Fruit fly (Drosophila melanogaster) whole organism, embryonic: ENCODE measurements around the gene RPA1.
A peak's percentile ranks its signal among the peaks of the same experiment; 100 is the strongest.

Source experiments
- Ada2b ChIP-seq: fragments of 200-800 bp; sonication (Bioruptor generic); IDR thresholded peaks from 2 replicates; pipeline ENCODE4 v1.3.6; 2022; ENCODE audit warnings: missing biosample characterization, missing genetic modification characterization
- Atf-2 ChIP-seq: fragments of 200-800 bp; sonication (Bioruptor generic); optimal IDR thresholded peaks from 2 replicates; lab custom pipeline; 2016; ENCODE audit warnings: missing biosample characterization, missing genetic modification characterization
- CG10267 ChIP-seq: fragments of 200-800 bp; sonication (Bioruptor generic); optimal IDR thresholded peaks from 2 replicates; lab custom pipeline; 2018; ENCODE audit warnings: missing biosample characterization, mild to moderate bottlenecking, missing genetic modification characterization, moderate library complexity
- CG11723 ChIP-seq: fragments of 200-800 bp; sonication (Bioruptor generic); optimal IDR thresholded peaks from 2 replicates; lab custom pipeline; 2017; ENCODE audit warnings: missing biosample characterization, mild to moderate bottlenecking, missing genetic modification characterization
- CG14965 ChIP-seq: fragments of 200-800 bp; sonication (Bioruptor generic); optimal IDR thresholded peaks from 2 replicates; lab custom pipeline; 2016; ENCODE audit warnings: missing biosample characterization, missing genetic modification characterization, borderline replicate concordance
- CG16815 ChIP-seq: fragments of 200-800 bp; sonication (Bioruptor generic); optimal IDR thresholded peaks from 3 replicates; lab custom pipeline; 2017; ENCODE audit warnings: missing biosample characterization, mild to moderate bottlenecking, missing genetic modification characterization
- CG17328 ChIP-seq: fragments of 200-800 bp; sonication (Bioruptor generic); IDR thresholded peaks from 2 replicates; pipeline ENCODE4 v1.3.6; 2022; ENCODE audit warnings: missing biosample characterization, missing genetic modification characterization
- CG2202 ChIP-seq: fragments of 200-800 bp; sonication (Bioruptor generic); optimal IDR thresholded peaks from 2 replicates; lab custom pipeline; 2018; ENCODE audit warnings: missing biosample characterization, mild to moderate bottlenecking, missing genetic modification characterization
- CG32532 ChIP-seq: fragments of 200-800 bp; sonication (Bioruptor generic); IDR thresholded peaks from 2 replicates; pipeline ENCODE4 v1.3.6; 2022; ENCODE audit warnings: missing biosample characterization, missing genetic modification characterization
- CG32772 ChIP-seq: fragments of 200-800 bp; sonication (Bioruptor generic); IDR thresholded peaks from 2 replicates; pipeline ENCODE4 v1.3.6; 2022; ENCODE audit warnings: missing biosample characterization, missing genetic modification characterization
- CG3281 ChIP-seq: fragments of 200-800 bp; sonication (Bioruptor generic); optimal IDR thresholded peaks from 3 replicates; lab custom pipeline; 2017; ENCODE audit warnings: missing biosample characterization, mild to moderate bottlenecking, missing genetic modification characterization
- CG34376 ChIP-seq: fragments of 200-800 bp; sonication (Bioruptor generic); optimal IDR thresholded peaks from 2 replicates; lab custom pipeline; 2018; ENCODE audit warnings: missing biosample characterization, mild to moderate bottlenecking, missing genetic modification characterization
- CG4282 ChIP-seq: fragments of 200-800 bp; sonication (Bioruptor generic); optimal IDR thresholded peaks from 2 replicates; lab custom pipeline; 2016; ENCODE audit warnings: missing biosample characterization, missing genetic modification characterization
- CG6254 ChIP-seq: fragments of 200-800 bp; sonication (Bioruptor generic); optimal IDR thresholded peaks from 3 replicates; lab custom pipeline; 2017; ENCODE audit warnings: mild to moderate bottlenecking, missing biosample characterization, missing genetic modification reagents, missing genetic modification characterization
- CG6654 ChIP-seq: fragments of 200-800 bp; sonication (Bioruptor generic); optimal IDR thresholded peaks from 2 replicates; lab custom pipeline; 2017; ENCODE audit warnings: missing biosample characterization, mild to moderate bottlenecking, missing genetic modification characterization
- CG6791 ChIP-seq: fragments of 200-800 bp; sonication (Bioruptor generic); IDR thresholded peaks from 3 replicates; pipeline ENCODE4 v1.3.6; 2022; ENCODE audit warnings: missing biosample characterization, missing genetic modification characterization; ENCODE audit not compliant: partially characterized antibody
- CG6813 ChIP-seq: fragments of 200-800 bp; sonication (Bioruptor generic); optimal IDR thresholded peaks from 2 replicates; lab custom pipeline; 2017; ENCODE audit warnings: missing biosample characterization, missing genetic modification characterization, mild to moderate bottlenecking, moderate library complexity, missing genetic modification reagents
- CG7357 ChIP-seq: fragments of 200-800 bp; sonication (Bioruptor generic); IDR thresholded peaks from 3 replicates; pipeline ENCODE4 v1.3.6; 2022; ENCODE audit warnings: missing biosample characterization, missing genetic modification characterization
- CG8765 ChIP-seq: fragments of 200-800 bp; sonication (Bioruptor generic); IDR thresholded peaks from 2 replicates; pipeline ENCODE4 v1.3.6; 2022; ENCODE audit warnings: missing biosample characterization, missing genetic modification characterization
- CG8924 ChIP-seq: fragments of 200-800 bp; optimal IDR thresholded peaks from 3 replicates; lab custom pipeline; 2019; ENCODE audit warnings: missing biosample characterization, mild to moderate bottlenecking, missing genetic modification characterization, moderate library complexity
- CG9727 ChIP-seq: fragments of 200-800 bp; sonication (Bioruptor generic); optimal IDR thresholded peaks from 3 replicates; lab custom pipeline; 2017; ENCODE audit warnings: missing biosample characterization, mild to moderate bottlenecking, missing genetic modification characterization
- Dip3 ChIP-seq: fragments of 200-800 bp; sonication (Bioruptor generic); optimal IDR thresholded peaks from 3 replicates; lab custom pipeline; 2016; ENCODE audit warnings: missing biosample characterization, missing genetic modification characterization
- Dll ChIP-seq: fragments of 200-800 bp; sonication (Bioruptor generic); IDR thresholded peaks from 4 replicates; pipeline ENCODE4 v1.3.6; 2022; ENCODE audit warnings: missing biosample characterization, missing genetic modification characterization; ENCODE audit not compliant: partially characterized antibody
- Drgx ChIP-seq: fragments of 200-800 bp; sonication (Bioruptor generic); IDR thresholded peaks from 2 replicates; pipeline ENCODE4 v1.3.6; 2022; ENCODE audit warnings: missing biosample characterization, missing genetic modification characterization
- Gug ChIP-seq: fragments of 200-800 bp; sonication (Bioruptor generic); IDR thresholded peaks from 4 replicates; pipeline ENCODE4 v1.3.6; 2022; ENCODE audit warnings: missing biosample characterization, missing genetic modification characterization
- NC2β ChIP-seq: fragments of 200-800 bp; sonication (Bioruptor generic); optimal IDR thresholded peaks from 2 replicates; lab custom pipeline; 2016; ENCODE audit warnings: missing biosample characterization, missing genetic modification characterization
- Nf-YB ChIP-seq: fragments of 200-800 bp; sonication (Bioruptor generic); optimal IDR thresholded peaks from 3 replicates; lab custom pipeline; 2019; ENCODE audit warnings: missing biosample characterization, mild to moderate bottlenecking, missing genetic modification characterization, moderate library complexity
- Sox102F ChIP-seq: fragments of 200-800 bp; sonication (Bioruptor generic); optimal IDR thresholded peaks from 2 replicates; lab custom pipeline; 2018; ENCODE audit warnings: missing biosample characterization, mild to moderate bottlenecking, missing genetic modification characterization, moderate library complexity
- Ssrp ChIP-seq: fragments of 200-800 bp; sonication (Bioruptor generic); optimal IDR thresholded peaks from 2 replicates; lab custom pipeline; 2018; ENCODE audit warnings: missing biosample characterization, mild to moderate bottlenecking, missing genetic modification characterization, moderate library complexity
- Xrp1 ChIP-seq: fragments of 200-800 bp; sonication (Bioruptor generic); IDR thresholded peaks from 2 replicates; pipeline ENCODE4 v1.3.6; 2022; ENCODE audit warnings: missing biosample characterization, missing genetic modification characterization
- bowl ChIP-seq: fragments of 200-800 bp; sonication (Bioruptor generic); IDR thresholded peaks from 2 replicates; pipeline ENCODE4 v1.3.6; 2022; ENCODE audit warnings: missing biosample characterization, missing genetic modification characterization
- bsh ChIP-seq, 2 experiments: fragments of 200-800 bp; sonication (Bioruptor generic); optimal IDR thresholded peaks; 2 replicates each; lab custom pipeline; 2017 to 2018; ENCODE audit warnings: mild to moderate bottlenecking in 2 of 2, missing biosample characterization in 2 of 2, missing genetic modification characterization in 2 of 2, moderate library complexity in 1 of 2
- chm ChIP-seq: fragments of 200-800 bp; sonication (Bioruptor generic); IDR thresholded peaks from 2 replicates; pipeline ENCODE4 v1.3.6; 2022; ENCODE audit warnings: missing biosample characterization, missing genetic modification characterization
- dimm ChIP-seq: fragments of 200-800 bp; sonication (Bioruptor generic); IDR thresholded peaks from 2 replicates; pipeline ENCODE4 v1.3.6; 2022; ENCODE audit warnings: missing biosample characterization, missing genetic modification characterization
- dysf ChIP-seq: fragments of 200-800 bp; sonication (Bioruptor generic); IDR thresholded peaks from 3 replicates; pipeline ENCODE4 v1.3.6; 2022; ENCODE audit warnings: missing biosample characterization, missing genetic modification characterization
- en ChIP-seq: fragments of 200-800 bp; sonication (Bioruptor generic); optimal IDR thresholded peaks from 2 replicates; lab custom pipeline; 2016; ENCODE audit warnings: missing biosample characterization, missing genetic modification characterization
- fd96Cb ChIP-seq: fragments of 200-800 bp; sonication (Bioruptor generic); optimal IDR thresholded peaks from 2 replicates; lab custom pipeline; 2018; ENCODE audit warnings: missing biosample characterization, mild to moderate bottlenecking, missing genetic modification characterization, moderate library complexity
- fru ChIP-seq: fragments of >200 bp; optimal IDR thresholded peaks from 2 replicates; lab custom pipeline; 2017
- gt ChIP-seq: fragments of 200-800 bp; sonication (Bioruptor generic); IDR thresholded peaks from 2 replicates; pipeline ENCODE4 v1.3.6; 2022; ENCODE audit warnings: missing biosample characterization, missing genetic modification characterization
- h ChIP-seq: fragments of >200 bp; optimal IDR thresholded peaks from 2 replicates; lab custom pipeline; 2017
- ham ChIP-seq: fragments of 200-800 bp; sonication (Bioruptor generic); IDR thresholded peaks from 2 replicates; pipeline ENCODE4 v1.3.6; 2022; ENCODE audit warnings: missing biosample characterization, missing genetic modification characterization
- inv ChIP-seq: fragments of 200-800 bp; sonication (Bioruptor generic); IDR thresholded peaks from 2 replicates; pipeline ENCODE4 v1.3.6; 2022; ENCODE audit warnings: missing biosample characterization, missing genetic modification characterization; ENCODE audit not compliant: partially characterized antibody
- ken ChIP-seq: fragments of 200-800 bp; sonication (Bioruptor generic); IDR thresholded peaks from 3 replicates; pipeline ENCODE4 v1.3.6; 2022; ENCODE audit warnings: missing biosample characterization, missing genetic modification characterization
- pum ChIP-seq: fragments of 200-800 bp; sonication (Bioruptor generic); optimal IDR thresholded peaks from 2 replicates; lab custom pipeline; 2016; ENCODE audit warnings: missing biosample characterization, missing genetic modification characterization
- repo ChIP-seq: fragments of 200-800 bp; sonication (Bioruptor generic); optimal IDR thresholded peaks from 2 replicates; lab custom pipeline; 2016; ENCODE audit warnings: missing biosample characterization, missing genetic modification characterization
- rib ChIP-seq: fragments of 200-800 bp; sonication (Bioruptor generic); IDR thresholded peaks from 2 replicates; pipeline ENCODE4 v1.3.6; 2022; ENCODE audit warnings: missing biosample characterization, missing genetic modification characterization
- schlank ChIP-seq: fragments of 200-800 bp; sonication (Bioruptor generic); optimal IDR thresholded peaks from 2 replicates; lab custom pipeline; 2018; ENCODE audit warnings: missing biosample characterization, mild to moderate bottlenecking, missing genetic modification characterization
- stwl ChIP-seq: fragments of 200-800 bp; sonication (Bioruptor generic); optimal IDR thresholded peaks from 3 replicates; lab custom pipeline; 2018; ENCODE audit warnings: missing biosample characterization, mild to moderate bottlenecking, missing genetic modification characterization, moderate library complexity
- sug ChIP-seq: fragments of 200-800 bp; optimal IDR thresholded peaks from 2 replicates; lab custom pipeline; 2019; ENCODE audit warnings: missing biosample characterization, mild to moderate bottlenecking, missing genetic modification characterization, moderate library complexity
- toy ChIP-seq: fragments of 200-800 bp; sonication (Bioruptor generic); IDR thresholded peaks from 2 replicates; pipeline ENCODE4 v1.3.6; 2022; ENCODE audit warnings: missing biosample characterization, missing genetic modification characterization
- vvl ChIP-seq: fragments of 200-800 bp; sonication (Bioruptor generic); IDR thresholded peaks from 2 replicates; pipeline ENCODE4 v1.3.6; 2022; ENCODE audit warnings: missing biosample characterization, missing genetic modification characterization
- wek ChIP-seq: fragments of 200-800 bp; sonication (Bioruptor generic); optimal IDR thresholded peaks from 3 replicates; lab custom pipeline; 2018; ENCODE audit warnings: missing biosample characterization, mild to moderate bottlenecking, missing genetic modification characterization, moderate library complexity

The RPA1 gene

DNA sequence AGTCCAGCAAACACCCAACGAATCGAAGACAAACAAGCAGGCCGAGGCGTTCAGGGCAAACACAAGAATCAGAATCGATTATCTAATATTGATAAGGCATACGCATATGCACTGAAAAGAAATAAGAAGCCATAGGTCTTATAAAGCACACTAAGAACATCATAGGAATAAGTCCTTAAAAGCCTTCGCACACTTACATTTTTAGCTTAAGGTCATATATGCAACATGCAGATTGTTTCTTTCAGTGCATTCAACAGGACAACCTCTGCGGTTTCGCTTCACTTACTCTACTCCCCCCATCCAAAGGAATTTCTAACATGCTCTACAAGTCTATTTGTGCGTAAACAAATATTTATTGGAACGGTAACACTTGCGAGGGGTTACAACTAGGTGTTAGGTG, 51.7 kb downstream of the RPA1 start (continued):
- TF ChIP-seq gt (GFP tag; lab: Robert Waterston, UW) (no peak), ken (GFP tag; lab: Robert Waterston, UW) (0 out of 3 replicates have a peak, but pooled peaks have one; percentile 57), CG7357 (GFP tag; lab: Robert Waterston, UW) (peak; percentile 53; the same call in 1 of the 3 replicates), CG4282 (GFP tag; lab: Kevin White, UChicago) (no peak), CG6813 (peak; percentile 48), CG32772 (GFP tag; lab: Robert Waterston, UW) (no peak), Dip3 (no peak), bsh (GFP tag; optimal IDR thresholded peaks at IDR 0.05; lab: Kevin White, UChicago) (peak in 1 of 2 experiments; percentile 84), bowl (no peak), Dll (GFP tag; lab: Robert Waterston, UW) (no peak), Atf-2 (GFP tag; lab: Kevin White, UChicago) (peak; percentile 60), stwl (no peak), pum (GFP tag; lab: Kevin White, UChicago) (peak; percentile 14), rib (GFP tag; lab: Robert Waterston, UW) (no peak), CG16815 (GFP tag; lab: Kevin White, UChicago) (peak; percentile 53), CG10267 (tag; lab: Kevin White, UChicago) (peak; percentile 61), CG3281 (GFP tag; lab: Kevin White, UChicago) (no peak), ham (GFP tag; lab: Robert Waterston, UW) (no peak), wek (GFP tag; lab: Kevin White, UChicago) (no peak), dimm (GFP tag; lab: Robert Waterston, UW) (peak; percentile 36; the same call in 1 of the 2 replicates), dysf (0 out of 3 replicates have a peak, but pooled peaks have one; percentile 42), Ada2b (GFP tag; lab: Robert Waterston, UW) (no peak), schlank (tag; lab: Kevin White, UChicago) (no peak), CG8924 (peak; percentile 71), h (lab: Kevin White, UChicago) (no peak), Nf-YB (GFP tag; lab: Kevin White, UChicago) (no peak), toy (no peak), CG14965 (no peak), CG34376 (GFP tag; lab: Kevin White, UChicago) (no peak), Drgx (GFP tag; lab: Robert Waterston, UW) (no peak), CG11723 (peak; percentile 51), CG17328 (GFP tag; lab: Robert Waterston, UW) (peak; percentile 72), en (GFP tag; lab: Kevin White, UChicago) (no peak), fru (lab: Kevin White, UChicago) (no peak), inv (GFP tag; lab: Robert Waterston, UW) (no peak), sug (tag; lab: Kevin White, UChicago) (no peak), CG32532 (peak; percentile 40; the same call in 1 of the 2 replicates), CG9727 (GFP tag; lab: Kevin White, UChicago) (peak; percentile 81), Sox102F (GFP tag; lab: Kevin White, UChicago) (peak; percentile 60), Xrp1 (GFP tag; lab: Robert Waterston, UW) (peak; percentile 80), CG6654 (GFP tag; lab: Kevin White, UChicago) (peak; percentile 0), CG8765 (no peak; the same call in 1 of the 2 replicates), fd96Cb (peak; percentile 57), CG6254 (GFP tag; lab: Kevin White, UChicago) (peak; percentile 59), chm (peak; percentile 84), Gug (GFP tag; lab: Robert Waterston, UW) (peak; percentile 28; the same call in 2 of the 4 replicates), vvl (GFP tag; lab: Robert Waterston, UW) (peak; percentile 84), CG2202 (tag; lab: Kevin White, UChicago) (peak; percentile 31), CG6791 (GFP tag; lab: Robert Waterston, UW) (no peak), Ssrp (tag; lab: Kevin White, UChicago) (peak; percentile 58), NC2β (peak; percentile 67), repo (GFP tag; lab: Kevin White, UChicago) (no peak)
